Worm (Caenorhabditis elegans): ENCODE results near the gene disl-2.
A peak's percentile ranks its signal among the peaks of the same experiment; 100 is the strongest.

The disl-2 gene

ce11 chrIII:5438064-5438463, 4.9 kb upstream of the disl-2 start:
- TF ChIP-seq nhr-80 (tag; optimal IDR thresholded peaks at IDR 0.05) = peak; percentile 67
- no peak for TF ChIP-seq fkh-3 (tag; optimal IDR thresholded peaks at IDR 0.05)
- TF ChIP-seq ztf-28 (GFP tag; IDR thresholded peaks at IDR 0.05) = 0 out of 2 replicates have a peak, but pooled peaks have one; percentile 4

- TF ChIP-seq bed-2 (GFP tag; IDR thresholded peaks at IDR 0.05) (no peak), unc-62 (GFP tag; optimal IDR thresholded peaks at IDR 0.05) (no peak), ztf-28 (GFP tag; IDR thresholded peaks at IDR 0.05) (no peak)
These were observed 2.4 kb upstream of the disl-2 start, which contains the start of gene W03A5.6 for ce11 chrIII:5440540-5440939. TSS of gene W03A5.6 (minus strand) at chrIII:5440640.

- peak; percentile 97 for TF ChIP-seq D2030.7 (GFP tag; IDR thresholded peaks at IDR 0.05)
- no peak for TF ChIP-seq ama-1 (optimal IDR thresholded peaks at IDR 0.05)
- TF ChIP-seq ama-1 (GFP tag; optimal IDR thresholded peaks at IDR 0.05) = no peak
- peak; percentile 94 for TF ChIP-seq B0019.2 (GFP tag; conservative IDR thresholded peaks at IDR 0.05)
- no peak for TF ChIP-seq rec-8 (tag; optimal IDR thresholded peaks at IDR 0.05)
- TF ChIP-seq ceh-27 (GFP tag; optimal IDR thresholded peaks at IDR 0.05) = no peak
- TF ChIP-seq Y56A3A.18 (GFP tag; IDR thresholded peaks at IDR 0.05) = no peak
- no peak for TF ChIP-seq akir-1 (GFP tag; optimal IDR thresholded peaks at IDR 0.05)
- TF ChIP-seq ceh-79 (tag; optimal IDR thresholded peaks at IDR 0.05) = no peak
- peak; percentile 82 for TF ChIP-seq rcor-1 (GFP tag; IDR thresholded peaks at IDR 0.05)
- no peak for TF ChIP-seq lag-1 (GFP tag; IDR thresholded peaks at IDR 0.05)
- TF ChIP-seq nhr-80 (tag; optimal IDR thresholded peaks at IDR 0.05) = no peak
- 0 out of 2 replicates have a peak, but pooled peaks have one; percentile 51 for TF ChIP-seq Y79H2A.3 (GFP tag; conservative IDR thresholded peaks at IDR 0.05)
- no peak for TF ChIP-seq ccch-3 (GFP tag; optimal IDR thresholded peaks at IDR 0.05)
- 0 out of 2 replicates have a peak, but pooled peaks have one; percentile 77 for TF ChIP-seq ztf-28 (GFP tag; IDR thresholded peaks at IDR 0.05)
- TF ChIP-seq nfya-2 (GFP tag; IDR thresholded peaks at IDR 0.05) = no peak
- no peak for TF ChIP-seq zim-3 (tag; optimal IDR thresholded peaks at IDR 0.05)
- TF ChIP-seq madf-10 (tag; optimal IDR thresholded peaks at IDR 0.05) = no peak
- TF ChIP-seq snpc-4 (GFP tag; optimal IDR thresholded peaks at IDR 0.05) = peak; percentile 11
- TF ChIP-seq snpc-4 (tag; optimal IDR thresholded peaks at IDR 0.05) = peak in 2 of 4 experiments; percentile 40 to 62
- peak; percentile 31 for TF ChIP-seq attf-5 (GFP tag; optimal IDR thresholded peaks at IDR 0.05)
- TF ChIP-seq athp-1 (tag; optimal IDR thresholded peaks at IDR 0.05) = peak; percentile 58
- TF ChIP-seq ceh-91 (GFP tag; IDR thresholded peaks at IDR 0.05) = peak; percentile 96
- no peak for TF ChIP-seq mel-28 (tag; optimal IDR thresholded peaks at IDR 0.05; ENCODE audit: borderline replicate concordance)
- TF ChIP-seq dox-1 (GFP tag; IDR thresholded peaks at IDR 0.05) = peak; percentile 88
- no peak for TF ChIP-seq aptf-2 (GFP tag; conservative IDR thresholded peaks at IDR 0.05)
- no peak for TF ChIP-seq ZK185.1 (tag; optimal IDR thresholded peaks at IDR 0.05; ENCODE audit: poor library complexity, severe bottlenecking)
- no peak for TF ChIP-seq sdz-38 (tag; optimal IDR thresholded peaks at IDR 0.05)
- peak; percentile 87 for TF ChIP-seq Y53G8AR.9 (GFP tag; conservative IDR thresholded peaks at IDR 0.05)
- TF ChIP-seq atf-7 (tag; optimal IDR thresholded peaks at IDR 0.05) = no peak
- peak; percentile 54 for TF ChIP-seq hrde-1 (tag; optimal IDR thresholded peaks at IDR 0.05; ENCODE audit: borderline replicate concordance)
- peak; percentile 63 for TF ChIP-seq hmg-1.2 (GFP tag; IDR thresholded peaks at IDR 0.05)
- TF ChIP-seq F37B4.10 (GFP tag; IDR thresholded peaks at IDR 0.05) = no peak
- TF ChIP-seq repo-1 (tag; optimal IDR thresholded peaks at IDR 0.05) = no peak
- TF ChIP-seq F10E7.11 (tag; optimal IDR thresholded peaks at IDR 0.05) = no peak
- no peak for TF ChIP-seq nhr-120 (GFP tag; IDR thresholded peaks at IDR 0.05)
- TF ChIP-seq unc-62 (GFP tag; optimal IDR thresholded peaks at IDR 0.05) = no peak
- peak; percentile 99 for TF ChIP-seq efl-1 (GFP tag; optimal IDR thresholded peaks at IDR 0.05)
- 0 out of 2 replicates have a peak, but pooled peaks have one; percentile 26 for TF ChIP-seq Y67H2A.10 (GFP tag; conservative IDR thresholded peaks at IDR 0.05)
- TF ChIP-seq snpc-1.3 (tag; optimal IDR thresholded peaks at IDR 0.05; ENCODE audit: insufficient read depth) = peak; percentile 1
- TF ChIP-seq let-526 (GFP tag; IDR thresholded peaks at IDR 0.05) = no peak
- peak; percentile 76; the same call in 1 of the 2 replicates for TF ChIP-seq lir-1 (GFP tag; conservative IDR thresholded peaks at IDR 0.05)
- no peak for TF ChIP-seq C06A6.2 (GFP tag; conservative IDR thresholded peaks at IDR 0.05)
These were observed 5.2 kb downstream of the disl-2 start, which contains the start of gene skpt-1 for ce11 chrIII:5448177-5448576. TSS of gene skpt-1 (minus strand) at chrIII:5448395.
